Fruit fly (Drosophila melanogaster): Measurements from ENCODE around the gene Tsp3A.

Tsp3A gene

dm6 chrX:2589446-2590038, 30.0 kb downstream of the Tsp3A start (continued):
- peak; percentile 84 for TF ChIP-seq sim (GFP tag; IDR thresholded peaks at IDR 0.05)
- peak; percentile 52 for TF ChIP-seq CG15696 (tag; optimal IDR thresholded peaks at IDR 0.05)
- TF ChIP-seq HLH54F (GFP tag; optimal IDR thresholded peaks at IDR 0.05): peak; percentile 97
- peak; percentile 96 for TF ChIP-seq sens (GFP tag)
- TF ChIP-seq ab (GFP tag; optimal IDR thresholded peaks at IDR 0.05): peak; percentile 94
- TF ChIP-seq CG1602 (GFP tag; optimal IDR thresholded peaks at IDR 0.05): peak; percentile 87
- TF ChIP-seq Dek (tag; optimal IDR thresholded peaks at IDR 0.05): peak; percentile 91
- no peak for TF ChIP-seq CG34224 (GFP tag; IDR thresholded peaks at IDR 0.05; ENCODE audit: partially characterized antibody)
- no peak for TF ChIP-seq Dp (GFP tag; optimal IDR thresholded peaks at IDR 0.05)
- TF ChIP-seq CG2875 (GFP tag; optimal IDR thresholded peaks at IDR 0.05): peak; percentile 72
- peak; percentile 93 for TF ChIP-seq caup (GFP tag; optimal IDR thresholded peaks at IDR 0.05; ENCODE audit: severe bottlenecking)
- TF ChIP-seq br (optimal IDR thresholded peaks at IDR 0.05): no peak
- peak in 1 of 3 experiments; percentile 47 for TF ChIP-seq lola (GFP tag; optimal IDR thresholded peaks at IDR 0.05)
- peak; percentile 88 for TF ChIP-seq CG15514 (GFP tag; optimal IDR thresholded peaks at IDR 0.05)
- TF ChIP-seq CG12942 (GFP tag; optimal IDR thresholded peaks at IDR 0.05): peak; percentile 94
- peak; percentile 95 for TF ChIP-seq shn (GFP tag; optimal IDR thresholded peaks at IDR 0.05)
- TF ChIP-seq gcm2 (GFP tag; optimal IDR thresholded peaks at IDR 0.05): peak; percentile 84
- TF ChIP-seq CoRest (tag; optimal IDR thresholded peaks at IDR 0.05): peak; percentile 88
- TF ChIP-seq Neu2 (GFP tag; optimal IDR thresholded peaks at IDR 0.05; ENCODE audit: borderline replicate concordance): peak; percentile 37
- peak; percentile 49 for TF ChIP-seq CG15073 (GFP tag; optimal IDR thresholded peaks at IDR 0.05)
- peak; percentile 92 for TF ChIP-seq CG3281 (GFP tag; optimal IDR thresholded peaks at IDR 0.05)
- peak in 1 of 2 experiments; percentile 62 for TF ChIP-seq Eip74EF (GFP tag; optimal IDR thresholded peaks at IDR 0.05)
- no peak; the same call in 1 of the 2 replicates for TF ChIP-seq aop (GFP tag; IDR thresholded peaks at IDR 0.05)
- peak; percentile 94 for TF ChIP-seq org-1 (GFP tag; optimal IDR thresholded peaks at IDR 0.05)
- no peak for TF ChIP-seq CG17912 (GFP tag; optimal IDR thresholded peaks at IDR 0.05)
- peak; percentile 99 for TF ChIP-seq Ets65A (GFP tag)
- TF ChIP-seq dysf (GFP tag; IDR thresholded peaks at IDR 0.05): peak; percentile 96
- TF ChIP-seq vvl (GFP tag; IDR thresholded peaks at IDR 0.05): peak; percentile 96
- peak; percentile 88 for TF ChIP-seq D19B (GFP tag; optimal IDR thresholded peaks at IDR 0.05)
- TF ChIP-seq so (GFP tag; IDR thresholded peaks at IDR 0.05): peak; percentile 93
- peak; percentile 16 for TF ChIP-seq CG2202 (tag; optimal IDR thresholded peaks at IDR 0.05)
- peak; percentile 92 for TF ChIP-seq Sox102F (GFP tag; optimal IDR thresholded peaks at IDR 0.05)
- no peak for TF ChIP-seq hb (GFP tag; IDR thresholded peaks at IDR 0.05; ENCODE audit: partially characterized antibody)
- TF ChIP-seq slp2 (GFP tag; optimal IDR thresholded peaks at IDR 0.05): peak; percentile 90
- TF ChIP-seq vnd (GFP tag; IDR thresholded peaks at IDR 0.05; ENCODE audit: partially characterized antibody): no peak
- TF ChIP-seq kah (GFP tag; optimal IDR thresholded peaks at IDR 0.05): peak; percentile 50
- TF ChIP-seq Opbp (GFP tag; IDR thresholded peaks at IDR 0.05; ENCODE audit: partially characterized antibody): no peak
- peak; percentile 96 for TF ChIP-seq zfh1 (GFP tag; IDR thresholded peaks at IDR 0.05)
- TF ChIP-seq Dref (GFP tag; IDR thresholded peaks at IDR 0.05): peak; percentile 42
- TF ChIP-seq unpg (GFP tag; optimal IDR thresholded peaks at IDR 0.05): peak; percentile 89
- peak; percentile 61 for TF ChIP-seq wek (GFP tag; optimal IDR thresholded peaks at IDR 0.05)
- TF ChIP-seq crp (GFP tag; optimal IDR thresholded peaks at IDR 0.05): peak in 1 of 2 experiments; percentile 31
- peak; percentile 89 for TF ChIP-seq CG12744 (GFP tag; optimal IDR thresholded peaks at IDR 0.05)
- TF ChIP-seq Deaf1 (tag; optimal IDR thresholded peaks at IDR 0.05): peak; percentile 57
- TF ChIP-seq Gsc (GFP tag; IDR thresholded peaks at IDR 0.05): peak; percentile 77
- peak; percentile 92 for TF ChIP-seq NfI (GFP tag; optimal IDR thresholded peaks at IDR 0.05)
- peak; percentile 92 for TF ChIP-seq CG16863 (GFP tag; optimal IDR thresholded peaks at IDR 0.05)
- TF ChIP-seq Hr39 (optimal IDR thresholded peaks at IDR 0.05): no peak
- TF ChIP-seq Hmx (GFP tag; optimal IDR thresholded peaks at IDR 0.05): peak; percentile 81
- TF ChIP-seq trem (tag; optimal IDR thresholded peaks at IDR 0.05): peak; percentile 27
